Worm (Caenorhabditis elegans): ENCODE results near the gene F53F1.3.

The F53F1.3 gene

ce11 chrV:13407913-13408312, at the start of gene F53F1.3:
Gene F53F1.3 (plus strand): TSS chrV:13408242.
- no peak for TF ChIP-seq elt-3 (tag; optimal IDR thresholded peaks at IDR 0.05)
- no peak for TF ChIP-seq ceh-83 (GFP tag; optimal IDR thresholded peaks at IDR 0.05)
- no peak for TF ChIP-seq sptf-1 (tag; optimal IDR thresholded peaks at IDR 0.05)
- TF ChIP-seq ces-1 (GFP tag; optimal IDR thresholded peaks at IDR 0.05): no peak
- no peak for TF ChIP-seq unc-39 (tag; optimal IDR thresholded peaks at IDR 0.05)
- no peak for TF ChIP-seq M03D4.4 (tag; optimal IDR thresholded peaks at IDR 0.05)

ce11 chrV:13358823-13359592, 49.0 kb upstream of the F53F1.3 start, which contains the start of gene F32H5.3:
Gene F32H5.3 (plus strand): TSS chrV:13359335.
- TF ChIP-seq lin-32 (GFP tag; optimal IDR thresholded peaks at IDR 0.05) (no peak), M03D4.4 (tag; optimal IDR thresholded peaks at IDR 0.05) (no peak), snpc-4 (tag; optimal IDR thresholded peaks at IDR 0.05) (no peak), ceh-43 (GFP tag; optimal IDR thresholded peaks at IDR 0.05) (no peak), unc-39 (tag; optimal IDR thresholded peaks at IDR 0.05) (no peak), lin-13 (tag; optimal IDR thresholded peaks at IDR 0.05) (no peak), ceh-39 (tag; optimal IDR thresholded peaks at IDR 0.05) (no peak), mls-2 (tag; optimal IDR thresholded peaks at IDR 0.05) (no peak), ztf-11 (tag; optimal IDR thresholded peaks at IDR 0.05) (no peak), elt-3 (tag; optimal IDR thresholded peaks at IDR 0.05) (no peak), hlh-1 (tag; optimal IDR thresholded peaks at IDR 0.05) (no peak)

ce11 chrV:13360254-13360653, 47.8 kb upstream of the F53F1.3 start, which contains the start of gene F32H5.4:
Gene F32H5.4 (plus strand): TSS chrV:13360554.
- TF ChIP-seq pha-4 (tag; optimal IDR thresholded peaks at IDR 0.05): no peak
- TF ChIP-seq cnd-1 (tag; optimal IDR thresholded peaks at IDR 0.05): no peak
- no peak for TF ChIP-seq ztf-11 (tag; optimal IDR thresholded peaks at IDR 0.05)
- no peak for TF ChIP-seq sem-2 (GFP tag; optimal IDR thresholded peaks at IDR 0.05)
- no peak for TF ChIP-seq unc-62 (GFP tag; optimal IDR thresholded peaks at IDR 0.05)
- TF ChIP-seq ham-2 (GFP tag; optimal IDR thresholded peaks at IDR 0.05): no peak

- TF ChIP-seq M03D4.4 (tag; optimal IDR thresholded peaks at IDR 0.05) (no peak), mls-2 (tag; optimal IDR thresholded peaks at IDR 0.05) (no peak), hlh-1 (tag; optimal IDR thresholded peaks at IDR 0.05) (no peak), elt-3 (tag; optimal IDR thresholded peaks at IDR 0.05) (no peak), ces-1 (GFP tag; optimal IDR thresholded peaks at IDR 0.05) (no peak)
Measured at ce11 chrV:13363415-13363814, 44.6 kb upstream of the F53F1.3 start, which contains the start of gene srg-46. Gene srg-46 (plus strand): TSS chrV:13363715.

ce11 chrV:13364227-13364626, 43.8 kb upstream of the F53F1.3 start:
- TF ChIP-seq flh-1 (GFP tag; optimal IDR thresholded peaks at IDR 0.05) (no peak), sem-2 (GFP tag; optimal IDR thresholded peaks at IDR 0.05) (no peak), lin-32 (GFP tag; optimal IDR thresholded peaks at IDR 0.05) (no peak), sptf-1 (tag; optimal IDR thresholded peaks at IDR 0.05) (no peak), nhr-76 (tag; optimal IDR thresholded peaks at IDR 0.05) (no peak), nhr-2 (tag; optimal IDR thresholded peaks at IDR 0.05) (no peak), hlh-1 (tag; optimal IDR thresholded peaks at IDR 0.05) (no peak), unc-39 (tag; optimal IDR thresholded peaks at IDR 0.05) (no peak), ces-1 (GFP tag; optimal IDR thresholded peaks at IDR 0.05) (no peak), lsy-2 (tag; optimal IDR thresholded peaks at IDR 0.05) (no peak), ham-2 (GFP tag; optimal IDR thresholded peaks at IDR 0.05) (no peak), nhr-28 (tag; optimal IDR thresholded peaks at IDR 0.05) (no peak), ztf-11 (tag; optimal IDR thresholded peaks at IDR 0.05) (no peak), elt-3 (tag; optimal IDR thresholded peaks at IDR 0.05) (no peak), nhr-12 (tag; optimal IDR thresholded peaks at IDR 0.05) (no peak)

DNA sequence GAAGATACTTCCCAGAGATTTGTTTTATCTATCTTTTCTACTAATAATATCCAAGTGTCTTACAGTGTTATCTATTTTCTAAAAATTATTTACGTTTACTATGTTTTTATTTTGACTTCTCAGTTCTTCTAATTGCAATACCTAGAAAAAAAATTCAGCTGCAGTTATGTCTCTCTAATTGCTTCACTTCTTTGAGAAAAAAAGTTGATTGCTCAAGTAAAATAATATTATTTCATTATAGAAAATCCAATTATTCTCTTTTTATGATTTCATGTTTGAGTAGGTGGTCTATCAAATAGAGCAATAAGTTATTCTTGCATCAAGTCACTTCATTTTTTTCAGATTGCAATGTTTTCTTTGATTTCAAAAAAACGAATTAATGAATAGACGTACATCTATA, 41.6 kb upstream of the F53F1.3 start:
- TF ChIP-seq ceh-83 (GFP tag; optimal IDR thresholded peaks at IDR 0.05): no peak
- TF ChIP-seq drap-1 (GFP tag; optimal IDR thresholded peaks at IDR 0.05): no peak
- no peak for TF ChIP-seq unc-62 (GFP tag; optimal IDR thresholded peaks at IDR 0.05)
- TF ChIP-seq tbx-8 (GFP tag; optimal IDR thresholded peaks at IDR 0.05): no peak
- TF ChIP-seq cnd-1 (tag; optimal IDR thresholded peaks at IDR 0.05): no peak
- no peak for TF ChIP-seq mep-1 (tag; optimal IDR thresholded peaks at IDR 0.05)
- TF ChIP-seq lin-13 (tag; optimal IDR thresholded peaks at IDR 0.05): no peak
- TF ChIP-seq zip-8 (tag; optimal IDR thresholded peaks at IDR 0.05): no peak
